Worm (Caenorhabditis elegans): ENCODE data around the gene C07C7.1.
A peak's percentile ranks its signal among the peaks of the same experiment; 100 is the strongest.

C07C7.1 gene

ce11 chrIV:9216956-9217355 lies 32.3 kb downstream of the C07C7.1 start:
- TF ChIP-seq nhr-80 (tag; optimal IDR thresholded peaks at IDR 0.05) (peak; percentile 81), B0261.1 (tag; optimal IDR thresholded peaks at IDR 0.05) (no peak), attf-5 (GFP tag; optimal IDR thresholded peaks at IDR 0.05) (peak; percentile 24)

DNA sequence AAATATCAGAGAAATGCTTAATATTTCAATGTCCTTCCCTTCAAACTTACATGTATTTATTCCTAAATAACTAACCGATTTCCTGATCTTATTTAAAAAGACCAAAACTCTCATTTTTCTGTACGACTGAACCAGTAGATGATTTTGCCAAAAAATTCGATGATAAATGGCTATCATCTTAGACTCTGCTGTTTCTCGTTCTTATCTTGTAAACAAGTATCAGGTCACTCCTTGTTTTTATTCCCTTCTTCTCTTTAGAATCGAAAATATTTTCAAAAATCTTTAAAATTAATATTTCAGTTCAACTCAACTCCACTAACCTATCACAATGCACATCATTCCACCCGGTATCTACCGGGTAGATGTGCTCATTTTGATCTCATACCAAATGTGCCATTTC lies 32.8 kb downstream of the C07C7.1 start, which contains the start of gene C46C2.2:
C46C2.2 (plus strand) TSS at position 301 of the 400 bp plus-strand sequence.
- TF ChIP-seq nhr-80 (tag; optimal IDR thresholded peaks at IDR 0.05) (no peak), him-1 (tag; optimal IDR thresholded peaks at IDR 0.05) (no peak), nfya-1 (tag; optimal IDR thresholded peaks at IDR 0.05; ENCODE audit: borderline replicate concordance, insufficient read depth) (no peak), B0261.1 (tag; optimal IDR thresholded peaks at IDR 0.05) (no peak), C17E4.6 (GFP tag; IDR thresholded peaks at IDR 0.05) (no peak), hsf-1 (GFP tag; IDR thresholded peaks at IDR 0.05) (no peak), nhr-120 (GFP tag; IDR thresholded peaks at IDR 0.05) (no peak), Y53F4B.3 (GFP tag; IDR thresholded peaks at IDR 0.05) (no peak), snpc-1.3 (tag; optimal IDR thresholded peaks at IDR 0.05; ENCODE audit: insufficient read depth) (no peak), unc-62 (GFP tag; optimal IDR thresholded peaks at IDR 0.05) (no peak), Y53G8AR.9 (GFP tag; conservative IDR thresholded peaks at IDR 0.05) (no peak), K12H6.12 (tag; optimal IDR thresholded peaks at IDR 0.05) (no peak), hlh-26 (GFP tag; conservative IDR thresholded peaks at IDR 0.05) (no peak), ccch-3 (GFP tag; optimal IDR thresholded peaks at IDR 0.05) (no peak), T07F8.4 (tag; optimal IDR thresholded peaks at IDR 0.05) (no peak), ztf-18 (tag; optimal IDR thresholded peaks at IDR 0.05) (no peak), F23B12.7 (tag; optimal IDR thresholded peaks at IDR 0.05; ENCODE audit: insufficient read depth) (no peak), efl-1 (GFP tag; optimal IDR thresholded peaks at IDR 0.05) (no peak)

- no peak for TF ChIP-seq ceh-79 (tag; optimal IDR thresholded peaks at IDR 0.05)
- no peak for TF ChIP-seq lsl-1 (GFP tag; optimal IDR thresholded peaks at IDR 0.05)
- TF ChIP-seq atf-7 (tag; optimal IDR thresholded peaks at IDR 0.05) = no peak
- TF ChIP-seq ztf-26 (tag; optimal IDR thresholded peaks at IDR 0.05) = no peak
- no peak for TF ChIP-seq F37B4.10 (GFP tag; IDR thresholded peaks at IDR 0.05)
- TF ChIP-seq nfya-2 (GFP tag; IDR thresholded peaks at IDR 0.05) = no peak
- TF ChIP-seq Y53G8AR.9 (GFP tag; conservative IDR thresholded peaks at IDR 0.05) = no peak
- TF ChIP-seq let-607 (tag; optimal IDR thresholded peaks at IDR 0.05) = no peak
- TF ChIP-seq dpff-1 (tag; optimal IDR thresholded peaks at IDR 0.05) = no peak
Measured at ce11 chrIV:9218415-9218814, 33.8 kb downstream of the C07C7.1 start.

DNA sequence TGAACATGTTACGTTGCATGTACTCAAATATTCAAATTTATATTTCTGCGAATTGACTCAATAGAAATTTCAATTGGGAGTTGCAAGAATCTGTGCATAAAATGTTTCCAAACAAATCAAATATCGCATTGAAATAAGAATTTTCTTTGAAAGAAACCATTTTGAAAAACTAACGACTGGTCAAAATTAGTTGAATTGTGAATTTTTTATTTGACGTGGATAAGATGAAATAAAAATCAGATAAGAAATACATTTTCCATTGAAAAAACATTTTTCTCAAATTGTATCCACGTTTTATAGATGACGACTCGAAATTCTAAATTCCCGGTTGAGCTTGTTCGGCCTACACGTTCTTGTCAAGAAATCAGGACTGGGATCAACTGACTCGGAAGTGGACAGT lies 40.2 kb downstream of the C07C7.1 start, which contains the start of gene C46C2.3:
C46C2.3 (plus strand) TSS at position 301 of the 400 bp plus-strand sequence.
- TF ChIP-seq hmg-1.2 (GFP tag; IDR thresholded peaks at IDR 0.05) = no peak
- no peak for TF ChIP-seq madf-10 (tag; optimal IDR thresholded peaks at IDR 0.05)
- TF ChIP-seq Y79H2A.3 (GFP tag; conservative IDR thresholded peaks at IDR 0.05) = no peak
- TF ChIP-seq nfyb-1 (GFP tag; IDR thresholded peaks at IDR 0.05) = no peak

- TF ChIP-seq F39B2.1 (GFP tag; IDR thresholded peaks at IDR 0.05) = no peak
Measured at ce11 chrIV:9227650-9228049, 43.0 kb downstream of the C07C7.1 start.
